Fruit fly (Drosophila melanogaster) whole organism, wandering third instar larva: Measurements from ENCODE around the gene CG34256.

ENCODE experiments used
- CG32264 ChIP-seq: fragments of 200-800 bp; sonication (Bioruptor generic); optimal IDR thresholded peaks from 2 replicates; lab custom pipeline; 2016; ENCODE audit warnings: missing biosample characterization, missing genetic modification characterization
- CG9705 ChIP-seq: fragments of 200-800 bp; sonication (Bioruptor generic); optimal IDR thresholded peaks from 2 replicates; lab custom pipeline; 2018; ENCODE audit warnings: missing biosample characterization, mild to moderate bottlenecking, missing genetic modification characterization
- CrebA ChIP-seq: fragments of 200-800 bp; sonication (Bioruptor generic); optimal IDR thresholded peaks from 2 replicates; lab custom pipeline; 2016; ENCODE audit warnings: missing biosample characterization, mild to moderate bottlenecking, missing genetic modification characterization, borderline replicate concordance
- Dfd ChIP-seq: fragments of >200 bp; optimal IDR thresholded peaks from 2 replicates; lab custom pipeline; 2017; ENCODE audit warnings: missing biosample characterization, missing genetic modification characterization
- Dif ChIP-seq: fragments of 200-275, 200-300 bp; sonication (Bioruptor generic); optimal IDR thresholded peaks from 2 replicates; lab custom pipeline; 2018; ENCODE audit warnings: missing biosample characterization, missing genetic modification characterization; ENCODE audit not compliant: partially characterized antibody
- GATAd ChIP-seq: sonication (Bioruptor generic); optimal IDR thresholded peaks from 2 replicates; lab custom pipeline; 2016; ENCODE audit warnings: missing biosample characterization, missing genetic modification characterization
- HLH106 ChIP-seq: fragments of 200-800 bp; optimal IDR thresholded peaks from 3 replicates; lab custom pipeline; 2019; ENCODE audit warnings: missing biosample characterization, mild to moderate bottlenecking, missing genetic modification characterization, moderate library complexity
- Hnf4 ChIP-seq: fragments of 200-800 bp; sonication (Bioruptor generic); optimal IDR thresholded peaks from 2 replicates; lab custom pipeline; 2016; ENCODE audit warnings: missing biosample characterization, mild to moderate bottlenecking, missing genetic modification characterization
- Hr78 ChIP-seq: fragments of >200 bp; optimal IDR thresholded peaks from 2 replicates; lab custom pipeline; 2017; ENCODE audit warnings: missing biosample characterization, missing genetic modification characterization
- Jra ChIP-seq: sonication (Bioruptor generic); optimal IDR thresholded peaks from 2 replicates; lab custom pipeline; 2016; ENCODE audit warnings: missing biosample characterization, missing genetic modification characterization
- Mio ChIP-seq: sonication (Bioruptor generic); optimal IDR thresholded peaks from 2 replicates; lab custom pipeline; 2016; ENCODE audit warnings: missing biosample characterization, missing genetic modification characterization
- Myc ChIP-seq: fragments of >200 bp; optimal IDR thresholded peaks from 2 replicates; lab custom pipeline; 2017
- N ChIP-seq: fragments of >200 bp; optimal IDR thresholded peaks from 2 replicates; lab custom pipeline; 2018; ENCODE audit warnings: missing biosample characterization, missing external identifiers, missing genetic modification characterization
- OdsH ChIP-seq: fragments of 200-800 bp; sonication (Bioruptor generic); optimal IDR thresholded peaks from 2 replicates; lab custom pipeline; 2016; ENCODE audit warnings: missing biosample characterization, mild to moderate bottlenecking, missing genetic modification characterization
- Rel ChIP-seq, 2 experiments: fragments of 200-800 bp; sonication (Bioruptor generic) in 1 of 2; optimal IDR thresholded peaks; 2 replicates in 1 of 2; 3 replicates in 1 of 2; lab custom pipeline; 2016 to 2019; ENCODE audit warnings: mild to moderate bottlenecking in 2 of 2, missing biosample characterization in 2 of 2, missing genetic modification characterization in 2 of 2, moderate library complexity in 1 of 2
- Vsx2 ChIP-seq: fragments of 200-300, 225-300 bp; sonication (Bioruptor generic); optimal IDR thresholded peaks from 2 replicates; lab custom pipeline; 2018; ENCODE audit warnings: missing biosample characterization, missing genetic modification characterization; ENCODE audit not compliant: partially characterized antibody
- dl ChIP-seq, 2 experiments: fragments of 175-275, 200-275 bp in 1 of 2; fragments of 200-275 bp in 1 of 2; sonication (Bioruptor generic); optimal IDR thresholded peaks; lab custom pipeline; 2018; ENCODE audit warnings: mild to moderate bottlenecking in 2 of 2, missing biosample characterization in 2 of 2, missing genetic modification characterization in 2 of 2, moderate library complexity in 2 of 2; ENCODE audit not compliant: partially characterized antibody in 2 of 2, insufficient read depth in 1 of 2
- dmrt93B ChIP-seq: fragments of 200-800 bp; sonication (Bioruptor generic); optimal IDR thresholded peaks from 2 replicates; lab custom pipeline; 2018; ENCODE audit warnings: missing biosample characterization, mild to moderate bottlenecking, missing genetic modification characterization
- ey ChIP-seq: fragments of 200-800 bp; sonication (Bioruptor generic); optimal IDR thresholded peaks from 2 replicates; lab custom pipeline; 2016; ENCODE audit warnings: missing biosample characterization, missing genetic modification characterization
- fru ChIP-seq: fragments of 200-800 bp; sonication (Bioruptor generic); optimal IDR thresholded peaks from 3 replicates; lab custom pipeline; 2016; ENCODE audit warnings: missing biosample characterization, mild to moderate bottlenecking, missing genetic modification characterization
- h ChIP-seq: fragments of 200-800 bp; sonication (Bioruptor generic); optimal IDR thresholded peaks from 3 replicates; lab custom pipeline; 2016; ENCODE audit warnings: missing biosample characterization, mild to moderate bottlenecking, missing genetic modification characterization
- lola ChIP-seq: fragments of >200 bp; optimal IDR thresholded peaks from 2 replicates; lab custom pipeline; 2017; ENCODE audit warnings: missing biosample characterization, missing genetic modification characterization
- rgr ChIP-seq: fragments of 200-800 bp; sonication (Bioruptor generic); optimal IDR thresholded peaks from 3 replicates; lab custom pipeline; 2016; ENCODE audit warnings: missing biosample characterization, mild to moderate bottlenecking, missing genetic modification characterization
- sv ChIP-seq: fragments of 200-800 bp; sonication (Bioruptor generic); optimal IDR thresholded peaks from 3 replicates; lab custom pipeline; 2016; ENCODE audit warnings: missing biosample characterization, missing genetic modification characterization
- tai ChIP-seq: sonication (Bioruptor generic); optimal IDR thresholded peaks from 2 replicates; lab custom pipeline; 2016; ENCODE audit warnings: missing biosample characterization, missing genetic modification characterization
- usp ChIP-seq: fragments of >200 bp; optimal IDR thresholded peaks from 2 replicates; lab custom pipeline; 2017; ENCODE audit warnings: missing biosample characterization, missing genetic modification characterization
- woc ChIP-seq: sonication (Bioruptor generic); optimal IDR thresholded peaks from 2 replicates; lab custom pipeline; 2016; ENCODE audit warnings: missing biosample characterization, mild to moderate bottlenecking, missing genetic modification characterization

Gene CG34256

DNA sequence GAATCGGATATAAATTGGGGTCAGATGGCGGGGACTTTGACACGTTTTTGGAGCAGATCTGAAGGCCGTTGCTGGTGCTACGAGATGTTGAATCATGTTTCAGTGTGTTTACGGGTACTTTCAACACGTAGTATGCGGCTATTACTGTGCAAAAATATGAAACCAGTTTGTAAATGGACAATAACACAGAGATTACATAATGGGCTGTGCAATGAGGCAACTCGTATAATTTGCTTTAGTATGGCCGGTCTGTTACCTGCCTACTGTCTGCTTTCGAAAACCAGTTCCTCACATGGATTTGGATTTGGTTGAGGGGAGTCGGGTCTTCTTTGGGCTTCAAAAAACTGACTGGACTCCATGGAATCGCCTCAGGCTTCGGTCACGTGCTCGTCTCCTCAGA is 37.2 kb downstream of the CG34256 start:
- TF ChIP-seq fru (GFP tag; lab: Kevin White, UChicago), result peak; percentile 56
- peak in 1 of 2 experiments; percentile 26 for TF ChIP-seq dl (GFP tag; optimal IDR thresholded peaks at IDR 0.05; lab: Kevin White, UChicago; ENCODE audit: insufficient read depth in 1 of 2, partially characterized antibody in 2 of 2)
- peak; percentile 37 for TF ChIP-seq woc
- TF ChIP-seq h, result no peak

DNA sequence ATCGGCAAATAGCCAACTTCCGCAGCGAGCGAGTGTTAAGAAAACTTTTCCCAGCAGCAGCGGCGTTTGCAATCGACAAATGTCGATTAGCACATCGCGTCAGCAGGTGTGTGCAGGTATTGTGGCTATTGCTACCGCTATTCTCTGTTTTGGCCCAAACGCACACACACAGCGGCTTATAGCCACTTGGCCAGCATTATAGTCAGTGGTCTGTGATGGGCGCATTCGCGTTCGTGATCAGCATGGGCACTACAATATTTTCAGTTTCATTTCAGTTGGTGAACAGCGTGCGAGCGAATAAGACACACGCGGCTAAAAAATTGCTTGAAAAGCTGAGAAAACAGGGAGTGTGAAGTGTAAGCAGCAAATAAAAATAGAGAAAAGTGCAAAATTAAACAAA is 39.3 kb downstream of the CG34256 start, which contains the start of gene CG6836:
Gene CG6836, plus strand, starts transcription at position 271 of the 400 bp plus-strand sequence.
- TF ChIP-seq HLH106 (tag; lab: Kevin White, UChicago), result no peak
- TF ChIP-seq Hr78 (GFP tag; lab: Kevin White, UChicago), result no peak
- no peak for TF ChIP-seq dl (GFP tag; optimal IDR thresholded peaks at IDR 0.05; lab: Kevin White, UChicago; ENCODE audit: insufficient read depth in 1 of 2, partially characterized antibody in 2 of 2)
- TF ChIP-seq tai (GFP tag; lab: Kevin White, UChicago), result no peak
- no peak for TF ChIP-seq rgr (GFP tag; lab: Kevin White, UChicago)
- no peak for TF ChIP-seq Rel (GFP tag; optimal IDR thresholded peaks at IDR 0.05; lab: Kevin White, UChicago)
- TF ChIP-seq Rel (tag; optimal IDR thresholded peaks at IDR 0.05; lab: Kevin White, UChicago), result no peak
- TF ChIP-seq CrebA (GFP tag; lab: Kevin White, UChicago), result no peak
- TF ChIP-seq Dif (GFP tag; lab: Kevin White, UChicago), result no peak
- no peak for TF ChIP-seq lola
- TF ChIP-seq sv (GFP tag; lab: Kevin White, UChicago), result no peak

DNA sequence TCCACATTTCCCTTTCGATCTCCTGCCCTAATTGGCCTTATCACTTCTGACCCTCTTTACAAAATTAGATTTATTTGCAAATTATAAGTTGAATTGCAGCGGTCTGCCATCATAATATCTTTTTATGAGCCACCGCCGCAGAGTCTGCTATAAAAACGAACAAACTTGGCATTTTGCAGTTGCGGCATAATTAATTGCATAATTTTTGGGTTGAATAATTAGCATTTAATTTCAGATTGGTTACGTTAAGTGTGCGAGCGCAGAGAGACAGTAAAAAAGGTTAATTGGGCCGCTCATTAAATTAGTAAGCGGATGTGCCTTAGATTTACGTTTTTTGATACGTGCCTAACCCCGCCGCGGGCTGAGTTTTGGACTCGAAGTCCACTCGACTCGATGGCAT is 40.5 kb downstream of the CG34256 start:
- peak; percentile 75 for TF ChIP-seq Myc (lab: Kevin White, UChicago)
- TF ChIP-seq CG32264 (GFP tag; lab: Kevin White, UChicago), result no peak
- TF ChIP-seq Rel (GFP tag; optimal IDR thresholded peaks at IDR 0.05; lab: Kevin White, UChicago), result no peak
- no peak for TF ChIP-seq Rel (tag; optimal IDR thresholded peaks at IDR 0.05; lab: Kevin White, UChicago)
- TF ChIP-seq usp (GFP tag; lab: Kevin White, UChicago), result no peak
- no peak for TF ChIP-seq Hnf4
- no peak for TF ChIP-seq sv (GFP tag; lab: Kevin White, UChicago)
- peak; percentile 14 for TF ChIP-seq Dif (GFP tag; lab: Kevin White, UChicago)
- no peak for TF ChIP-seq Jra (GFP tag; lab: Kevin White, UChicago)
- peak; percentile 34 for TF ChIP-seq N (GFP tag; lab: Kevin White, UChicago)
- no peak for TF ChIP-seq rgr (GFP tag; lab: Kevin White, UChicago)
- TF ChIP-seq GATAd (GFP tag; lab: Kevin White, UChicago), result no peak
- peak; percentile 73 for TF ChIP-seq Vsx2 (GFP tag; lab: Kevin White, UChicago)

DNA sequence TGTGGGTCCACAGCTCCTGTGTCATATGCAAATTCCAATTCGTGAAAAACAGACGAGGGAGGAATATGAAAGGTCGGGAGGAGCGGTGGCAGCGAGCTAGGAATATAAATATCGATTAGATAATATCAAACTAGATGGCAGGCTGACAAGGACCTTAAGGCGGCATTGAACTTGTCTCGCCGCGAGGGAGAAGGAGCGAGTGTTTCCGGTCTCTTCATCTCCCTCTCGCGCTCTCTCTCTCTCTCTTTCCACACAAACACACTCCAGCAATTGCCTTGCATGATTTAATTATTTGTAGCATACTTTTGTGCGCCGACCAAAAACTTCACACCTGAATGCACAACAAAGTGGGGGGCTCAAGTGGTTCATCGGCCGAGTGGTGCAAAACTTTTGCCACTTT is 42.7 kb downstream of the CG34256 start:
- TF ChIP-seq dmrt93B (GFP tag; lab: Kevin White, UChicago) (peak; percentile 40), fru (GFP tag; lab: Kevin White, UChicago) (no peak), Myc (lab: Kevin White, UChicago) (peak; percentile 9)

DNA sequence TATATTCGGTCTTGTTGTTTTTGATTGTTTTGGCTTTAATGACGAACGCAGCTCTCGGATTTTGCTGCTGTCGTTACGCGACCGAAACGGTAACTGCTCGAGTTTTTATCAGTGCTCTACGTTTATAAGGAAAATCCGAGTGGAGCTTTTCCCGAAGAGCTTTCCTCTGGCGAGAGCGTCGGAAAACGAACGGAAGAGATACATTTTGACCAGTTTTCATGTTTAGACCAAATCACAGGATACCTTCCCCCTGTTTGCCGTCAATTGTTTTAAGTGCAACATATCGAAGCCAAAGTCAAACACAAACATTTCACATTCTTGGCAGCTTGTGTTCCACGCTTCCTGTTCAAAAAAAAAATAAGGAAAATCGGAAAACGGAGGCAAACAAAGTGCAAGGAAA is 43.7 kb downstream of the CG34256 start, which contains the start of gene CG32204:
Gene CG32204, minus strand, starts transcription at position 101 of the 400 bp plus-strand sequence.
- TF ChIP-seq tai (GFP tag; lab: Kevin White, UChicago) (no peak), ey (GFP tag; lab: Kevin White, UChicago) (no peak), N (GFP tag; lab: Kevin White, UChicago) (no peak), CG9705 (GFP tag; lab: Kevin White, UChicago) (no peak), Myc (lab: Kevin White, UChicago) (no peak), dmrt93B (GFP tag; lab: Kevin White, UChicago) (no peak), Dfd (no peak), usp (GFP tag; lab: Kevin White, UChicago) (no peak), Vsx2 (GFP tag; lab: Kevin White, UChicago) (no peak), rgr (GFP tag; lab: Kevin White, UChicago) (no peak), Mio (GFP tag; lab: Kevin White, UChicago) (no peak), OdsH (GFP tag; lab: Kevin White, UChicago) (no peak), dl (GFP tag; optimal IDR thresholded peaks at IDR 0.05; lab: Kevin White, UChicago; ENCODE audit: insufficient read depth in 1 of 2, partially characterized antibody in 2 of 2) (no peak)
